Worm (Caenorhabditis elegans): ENCODE data around the gene snap-29.

DNA sequence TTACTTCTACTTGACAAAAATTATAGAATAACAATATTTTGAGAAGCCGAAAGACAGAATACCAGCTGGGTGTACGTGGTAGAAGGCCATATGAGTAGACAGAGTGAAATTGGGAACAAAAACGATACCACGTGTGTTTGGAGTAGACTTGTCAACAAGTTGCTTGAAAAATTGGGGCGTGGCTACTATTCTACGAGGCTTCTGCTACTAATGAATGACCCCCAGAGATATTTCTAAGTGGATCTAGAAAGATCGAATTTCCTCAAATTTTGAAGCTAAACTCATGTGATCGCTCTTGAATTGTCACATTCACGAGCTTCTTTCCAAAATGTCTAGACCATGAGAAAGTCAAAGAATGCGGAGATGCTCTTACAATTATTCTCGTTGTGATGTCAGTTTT is 14.0 kb upstream of the snap-29 start:
- no peak for TF ChIP-seq ceh-28 (tag; optimal IDR thresholded peaks at IDR 0.05)
- no peak for TF ChIP-seq nhr-25 (tag; optimal IDR thresholded peaks at IDR 0.05; ENCODE audit: borderline replicate concordance, insufficient read depth)
- no peak for TF ChIP-seq mdl-1 (tag; optimal IDR thresholded peaks at IDR 0.05)
- TF ChIP-seq rbr-2 (tag; optimal IDR thresholded peaks at IDR 0.05): no peak
- no peak for TF ChIP-seq fkh-10 (GFP tag; optimal IDR thresholded peaks at IDR 0.05)
- no peak for TF ChIP-seq egl-43 (GFP tag; IDR thresholded peaks at IDR 0.05)
- TF ChIP-seq unc-39 (tag; optimal IDR thresholded peaks at IDR 0.05): no peak
- peak in 1 of 2 experiments; percentile 91 for TF ChIP-seq unc-62 (GFP tag; optimal IDR thresholded peaks at IDR 0.05 in 1 of 2)
- no peak for TF ChIP-seq unc-62 (tag; optimal IDR thresholded peaks at IDR 0.05)
